Worm (Caenorhabditis elegans) whole organism, L1 larva: ENCODE data around the gene Y57G7A.5.

Experiments used
- C16A3.4 ChIP-seq: fragments of 150-350 bp; optimal IDR thresholded peaks from 2 replicates; lab custom pipeline; 2014; ENCODE audit warnings: missing biosample characterization, missing genetic modification characterization
- fkh-10 ChIP-seq: sonication (generic microtip); optimal IDR thresholded peaks from 2 replicates; lab custom pipeline; 2017; ENCODE audit warnings: missing biosample characterization, missing genetic modification reagents, missing genetic modification characterization
- fkh-8 ChIP-seq: sonication (generic microtip); optimal IDR thresholded peaks from 2 replicates; lab custom pipeline; 2016; ENCODE audit warnings: mild to moderate bottlenecking, missing genetic modification characterization, missing compliant biosample characterization
- lin-15B ChIP-seq: fragments of 150-350 bp; sonication (generic microtip); optimal IDR thresholded peaks from 3 replicates; lab custom pipeline; 2014; ENCODE audit warnings: missing biosample characterization, missing genetic modification characterization
- lin-35 ChIP-seq, 2 experiments: fragments of 150-350 bp; optimal IDR thresholded peaks; 2 replicates each; lab custom pipeline; 2014; ENCODE audit warnings: missing biosample characterization in 2 of 2, missing genetic modification characterization in 2 of 2, missing genetic modification reagents in 2 of 2
- mdl-1 ChIP-seq, 2 experiments: fragments of 150-350 bp; optimal IDR thresholded peaks; 2 replicates each; lab custom pipeline; 2014 to 2017; ENCODE audit warnings: missing biosample characterization in 2 of 2, missing genetic modification characterization in 2 of 2, inconsistent platforms in 1 of 2
- mef-2 ChIP-seq: fragments of 150-350 bp; optimal IDR thresholded peaks from 2 replicates; lab custom pipeline; 2014; ENCODE audit warnings: missing biosample characterization, missing genetic modification characterization
- nhr-12 ChIP-seq: sonication (generic microtip); optimal IDR thresholded peaks from 2 replicates; lab custom pipeline; 2017; ENCODE audit warnings: missing biosample characterization, missing genetic modification characterization
- skn-1 ChIP-seq: fragments of 150-350 bp; optimal IDR thresholded peaks from 2 replicates; lab custom pipeline; 2014; ENCODE audit warnings: missing biosample characterization, missing genetic modification characterization
- tbx-2 ChIP-seq: sonication (generic microtip); optimal IDR thresholded peaks from 2 replicates; lab custom pipeline; 2016; ENCODE audit warnings: missing genetic modification characterization, missing compliant biosample characterization
- tlp-1 ChIP-seq: fragments of 150-350 bp; optimal IDR thresholded peaks from 2 replicates; lab custom pipeline; 2014; ENCODE audit warnings: missing biosample characterization, missing genetic modification characterization
- unc-130 ChIP-seq: fragments of 150-350 bp; optimal IDR thresholded peaks from 2 replicates; lab custom pipeline; 2017; ENCODE audit warnings: missing biosample characterization, missing genetic modification characterization, inconsistent platforms
- ztf-4 ChIP-seq: fragments of 150-350 bp; optimal IDR thresholded peaks from 2 replicates; lab custom pipeline; 2014; ENCODE audit warnings: missing biosample characterization, missing genetic modification characterization

DNA sequence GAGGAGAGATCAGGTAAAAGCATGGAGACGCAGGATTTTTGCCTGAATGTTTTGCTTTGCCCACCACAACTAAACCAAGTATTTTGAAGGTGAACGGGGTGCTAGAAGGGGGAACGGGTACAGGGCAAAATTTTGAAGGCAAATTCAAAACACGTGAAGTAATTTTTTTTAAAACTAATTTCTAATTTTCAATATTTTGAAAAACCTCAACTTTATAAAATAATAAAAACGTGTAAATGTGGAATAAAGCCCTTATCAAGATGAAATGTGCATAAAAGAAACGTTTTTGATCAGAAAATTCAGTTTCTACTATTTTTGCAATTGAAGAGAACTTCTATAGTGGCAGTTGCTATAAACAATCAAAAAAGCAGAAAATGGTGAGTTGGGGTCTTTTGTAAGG lies 19.7 kb downstream of the Y57G7A.5 start, which contains the start of gene clec-119:
- no peak for TF ChIP-seq skn-1
- no peak for TF ChIP-seq mef-2 (tag; lab: Kevin White, UChicago)
- TF ChIP-seq nhr-12 (tag; lab: Kevin White, UChicago), result no peak
- TF ChIP-seq unc-130 (tag; lab: Kevin White, UChicago), result no peak
- no peak for TF ChIP-seq lin-35 (GFP tag; optimal IDR thresholded peaks at IDR 0.05; lab: Kevin White, UChicago)
- TF ChIP-seq tlp-1 (tag; lab: Kevin White, UChicago), result no peak
- TF ChIP-seq ztf-4 (tag; lab: Kevin White, UChicago), result no peak
- no peak for TF ChIP-seq fkh-8
- no peak for TF ChIP-seq lin-15B
- no peak for TF ChIP-seq C16A3.4 (tag; lab: Kevin White, UChicago)
- no peak for TF ChIP-seq mdl-1 (tag; optimal IDR thresholded peaks at IDR 0.05; lab: Kevin White, UChicago)
- no peak for TF ChIP-seq fkh-10 (GFP tag; lab: Kevin White, UChicago)
- no peak for TF ChIP-seq tbx-2 (tag; lab: Kevin White, UChicago)
